Worm (Caenorhabditis elegans) whole organism, L4/young adult: ENCODE measurements around the gene C01G10.5.

Experiments
- W03F9.2 ChIP-seq: fragments of 150-350 bp; optimal IDR thresholded peaks from 2 replicates; lab custom pipeline; 2014; ENCODE audit warnings: missing biosample characterization, missing genetic modification characterization
- dao-5 ChIP-seq: sonication (generic microtip); optimal IDR thresholded peaks from 2 replicates; lab custom pipeline; 2016; ENCODE audit warnings: missing genotype, missing genetic modification characterization, moderate library complexity, missing compliant biosample characterization
- him-1 ChIP-seq: sonication (generic microtip); optimal IDR thresholded peaks from 2 replicates; lab custom pipeline; 2016; ENCODE audit warnings: missing genotype, missing genetic modification reagents, missing genetic modification characterization, missing compliant biosample characterization

C01G10.5 gene

DNA sequence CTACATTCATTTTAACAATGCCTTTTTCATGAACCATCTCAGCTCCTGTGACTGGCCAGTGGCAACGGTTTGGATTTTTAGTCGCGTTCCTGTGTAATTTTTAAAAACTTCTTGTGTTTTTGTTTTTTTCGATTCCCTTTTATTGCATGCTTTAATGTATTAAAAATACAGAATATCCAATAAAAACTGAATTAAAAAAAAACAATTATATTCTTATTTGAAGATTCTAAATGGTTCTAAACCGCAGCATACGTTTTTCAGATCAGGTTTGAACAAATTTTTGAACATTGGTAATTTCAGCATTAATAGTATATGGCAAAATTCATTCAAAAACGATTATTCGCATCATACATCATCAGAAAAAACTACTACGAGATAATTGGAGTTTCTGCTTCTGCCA, 21.0 kb downstream of the C01G10.5 start, which contains the start of gene dnj-3:
Gene dnj-3 (plus strand): TSS at position 301 of the 400 bp plus-strand sequence.
- TF ChIP-seq W03F9.2 (tag; lab: Kevin White, UChicago) (no peak), dao-5 (tag; lab: Kevin White, UChicago) (no peak), him-1 (tag; lab: Kevin White, UChicago) (no peak)

DNA sequence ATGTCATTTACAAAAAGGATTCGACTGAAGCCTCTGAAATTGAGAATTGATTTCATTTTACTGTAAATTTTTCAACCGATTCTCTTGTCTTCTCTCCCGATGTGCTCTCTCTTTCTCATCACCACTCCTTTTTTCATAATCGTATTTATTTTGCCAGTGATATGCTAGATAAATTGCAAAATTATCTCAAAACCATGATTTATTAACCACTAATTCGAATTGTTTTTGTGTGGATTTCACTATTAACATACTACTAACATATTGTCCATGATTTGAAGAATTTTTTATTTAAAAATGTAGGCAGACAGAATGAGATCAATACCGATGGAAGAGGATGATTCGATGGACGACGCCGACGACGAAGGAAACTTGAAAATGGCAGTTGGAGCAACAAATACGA, 22.2 kb downstream of the C01G10.5 start, which contains the start of gene C25D7.10:
Gene C25D7.10 (plus strand): TSS at position 301 of the 400 bp plus-strand sequence.
- TF ChIP-seq W03F9.2 (tag; lab: Kevin White, UChicago) (no peak), dao-5 (tag; lab: Kevin White, UChicago) (no peak), him-1 (tag; lab: Kevin White, UChicago) (no peak)

DNA sequence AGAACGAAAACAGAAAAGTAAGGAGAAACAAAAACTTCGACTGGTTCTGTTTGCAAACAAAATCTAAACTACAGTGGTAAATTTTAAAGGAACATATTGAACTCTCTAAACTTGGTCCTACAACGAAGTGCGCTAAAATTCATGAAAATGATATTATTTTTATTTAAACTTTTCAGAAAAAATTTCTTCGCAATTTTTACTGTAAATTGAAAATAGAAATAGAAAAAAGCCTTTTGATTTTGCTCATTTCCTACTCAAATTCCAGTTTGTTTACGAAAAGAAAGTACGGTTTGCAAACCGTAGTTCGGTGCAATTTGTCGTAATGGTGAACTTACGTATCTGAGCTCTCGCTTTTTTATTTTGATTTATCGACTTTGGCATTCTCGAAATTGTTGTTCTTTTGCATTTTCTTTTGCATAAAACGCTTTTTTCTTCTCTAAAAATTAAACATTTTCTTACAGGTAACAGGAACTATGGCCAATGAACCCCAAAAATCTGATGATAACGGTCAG, 23.4 kb downstream of the C01G10.5 start, which contains the start of gene otub-1:
Gene otub-1 (plus strand): TSS at position 462 of the 512 bp plus-strand sequence.
- no peak for TF ChIP-seq W03F9.2 (tag; lab: Kevin White, UChicago)
- TF ChIP-seq him-1 (tag; lab: Kevin White, UChicago), result no peak
- no peak for TF ChIP-seq dao-5 (tag; lab: Kevin White, UChicago)

DNA sequence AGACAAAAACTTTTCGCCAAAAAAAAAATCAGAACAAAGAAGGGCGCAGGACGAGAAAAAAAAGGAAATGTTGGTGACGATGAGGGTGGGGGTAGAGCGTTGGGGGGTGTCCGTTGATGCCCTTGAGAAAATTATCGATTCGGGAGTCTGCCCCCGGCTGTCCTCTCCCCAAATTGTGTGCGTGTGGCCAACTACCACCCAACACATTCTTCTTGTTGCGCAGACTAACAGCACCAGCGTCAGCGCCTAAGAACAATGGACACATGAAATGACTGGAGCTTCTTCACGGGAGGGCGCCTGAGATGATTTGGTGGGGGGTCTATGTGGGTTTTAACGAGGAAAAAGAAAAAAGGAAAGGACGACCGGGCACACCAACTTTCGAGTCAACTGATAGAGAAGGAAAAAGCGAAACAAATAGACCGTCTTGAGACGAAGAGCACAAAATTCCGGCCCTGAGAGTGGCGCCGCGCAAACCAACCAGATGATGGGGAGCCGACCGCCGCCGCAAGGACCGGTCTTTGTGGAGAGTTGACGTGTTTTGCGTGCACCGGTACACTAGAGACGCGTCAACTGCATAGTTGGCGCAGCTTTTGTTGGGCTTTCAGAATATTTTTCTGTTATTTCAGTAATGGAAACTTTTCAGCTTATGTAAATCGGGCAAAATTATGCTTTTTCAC, 24.1 kb downstream of the C01G10.5 start, which contains the start of gene C25D7.9:
Gene C25D7.9 (plus strand): TSS at position 68 of the 677 bp plus-strand sequence.
- no peak for TF ChIP-seq dao-5 (tag; lab: Kevin White, UChicago)
- TF ChIP-seq him-1 (tag; lab: Kevin White, UChicago), result no peak
- no peak for TF ChIP-seq W03F9.2 (tag; lab: Kevin White, UChicago)

DNA sequence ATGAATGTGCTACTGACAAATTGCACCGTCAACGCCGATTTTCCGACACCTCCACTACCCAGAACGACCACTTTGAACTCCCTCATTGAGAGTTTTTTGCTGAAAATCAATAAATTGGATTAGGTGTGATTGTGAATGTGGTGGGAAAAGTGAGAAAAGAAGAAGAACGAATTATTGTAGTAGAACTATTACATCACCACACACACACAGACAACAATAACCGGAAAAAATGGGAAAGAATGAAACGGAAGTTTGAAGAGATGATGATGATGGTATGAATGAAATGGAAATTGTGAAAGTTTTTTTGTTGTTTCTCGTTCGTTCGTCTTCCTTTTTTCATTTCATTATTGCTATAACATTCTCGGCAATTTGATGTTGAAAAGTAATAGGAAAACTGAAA, 25.4 kb downstream of the C01G10.5 start, which contains the start of gene rap-2:
Gene rap-2 (minus strand): TSS at position 101 of the 400 bp plus-strand sequence.
- no peak for TF ChIP-seq him-1 (tag; lab: Kevin White, UChicago)
- TF ChIP-seq W03F9.2 (tag; lab: Kevin White, UChicago), result no peak
- no peak for TF ChIP-seq dao-5 (tag; lab: Kevin White, UChicago)

DNA sequence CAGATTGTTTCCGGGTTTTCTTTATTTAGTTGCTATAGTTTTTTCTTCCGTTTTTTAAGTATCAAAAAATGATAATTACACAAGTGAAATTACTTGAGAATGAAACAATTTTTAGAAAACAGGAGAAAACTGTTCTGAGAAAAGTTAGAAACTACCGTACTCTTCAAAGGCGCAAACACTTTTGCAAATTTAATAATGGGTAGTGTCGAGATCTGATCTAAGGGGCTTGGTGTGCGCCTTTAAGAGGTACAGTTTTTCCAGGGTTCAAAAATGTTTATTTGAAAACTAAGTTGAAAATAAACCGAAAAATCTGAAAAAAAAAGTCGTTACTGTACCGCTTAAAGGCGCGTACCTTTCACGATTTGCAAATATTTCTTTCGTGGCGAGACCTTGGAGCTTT, 28.7 kb downstream of the C01G10.5 start:
- TF ChIP-seq dao-5 (tag; lab: Kevin White, UChicago) (no peak), him-1 (tag; lab: Kevin White, UChicago) (no peak)

DNA sequence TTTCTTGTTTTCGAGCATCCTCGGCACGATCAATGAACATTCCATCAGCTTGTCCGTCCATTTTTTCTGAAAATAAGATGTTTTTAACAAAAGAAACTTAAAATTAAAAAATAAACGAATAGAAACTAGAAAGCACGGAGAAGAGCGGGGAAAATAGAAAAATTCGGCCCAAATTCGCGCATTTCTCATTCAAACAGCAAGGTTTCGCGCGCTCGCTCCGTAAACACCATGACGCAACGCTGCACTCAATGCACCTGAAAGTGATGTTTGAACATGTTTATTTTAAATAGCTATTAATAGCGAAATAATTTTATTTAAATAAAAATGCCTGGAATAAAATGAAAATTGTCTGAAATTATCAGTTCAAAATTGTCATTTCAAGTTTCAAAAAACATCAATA, 29.8 kb downstream of the C01G10.5 start, which contains the start of the genes mcm-3 and C25D7.15:
Gene mcm-3 (minus strand): TSS at position 66 of the 400 bp plus-strand sequence.
Gene C25D7.15 (plus strand): TSS at position 275 of the 400 bp plus-strand sequence.
- TF ChIP-seq him-1 (tag; lab: Kevin White, UChicago) (no peak), W03F9.2 (tag; lab: Kevin White, UChicago) (peak; percentile 32)

DNA sequence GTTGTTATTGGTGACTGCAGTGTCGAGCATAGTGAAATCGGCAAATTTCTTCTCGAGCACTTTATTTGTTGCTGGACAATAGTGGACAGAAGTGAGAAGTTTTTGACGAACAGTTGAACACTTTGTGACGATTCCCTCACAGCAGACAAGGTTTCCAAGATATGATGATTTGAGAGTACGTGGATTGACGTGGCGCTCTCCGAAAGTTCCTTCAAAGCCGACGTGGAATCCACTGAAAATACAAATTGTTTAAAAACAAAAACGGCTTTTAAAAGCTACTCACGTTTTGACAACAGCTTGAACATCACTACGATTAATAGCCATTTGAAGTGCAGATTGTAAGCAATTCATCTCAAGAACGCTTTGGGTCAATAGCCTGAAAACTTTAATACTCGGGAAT, 30.4 kb downstream of the C01G10.5 start:
- TF ChIP-seq him-1 (tag; lab: Kevin White, UChicago), result no peak
- no peak for TF ChIP-seq dao-5 (tag; lab: Kevin White, UChicago)
- no peak for TF ChIP-seq W03F9.2 (tag; lab: Kevin White, UChicago)

DNA sequence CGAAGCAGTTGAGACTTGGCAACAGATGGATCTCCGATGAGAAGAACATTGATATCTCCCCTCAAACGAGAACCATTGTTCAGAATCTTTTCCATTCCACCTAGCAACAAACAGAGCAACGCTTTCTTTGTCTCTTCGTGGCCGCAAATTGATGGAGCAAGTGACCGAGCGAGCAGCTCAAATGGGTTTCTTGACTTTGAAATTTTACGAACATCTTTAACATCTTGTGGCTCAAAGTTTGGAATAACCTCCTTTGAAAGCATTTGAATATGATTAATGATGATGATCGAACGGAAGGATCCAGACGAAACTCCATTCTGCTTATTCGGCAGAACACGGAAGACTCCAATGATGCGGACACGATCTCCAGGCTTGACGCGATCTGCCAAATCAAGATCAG, 30.9 kb downstream of the C01G10.5 start:
- TF ChIP-seq dao-5 (tag; lab: Kevin White, UChicago) (no peak), W03F9.2 (tag; lab: Kevin White, UChicago) (no peak)

DNA sequence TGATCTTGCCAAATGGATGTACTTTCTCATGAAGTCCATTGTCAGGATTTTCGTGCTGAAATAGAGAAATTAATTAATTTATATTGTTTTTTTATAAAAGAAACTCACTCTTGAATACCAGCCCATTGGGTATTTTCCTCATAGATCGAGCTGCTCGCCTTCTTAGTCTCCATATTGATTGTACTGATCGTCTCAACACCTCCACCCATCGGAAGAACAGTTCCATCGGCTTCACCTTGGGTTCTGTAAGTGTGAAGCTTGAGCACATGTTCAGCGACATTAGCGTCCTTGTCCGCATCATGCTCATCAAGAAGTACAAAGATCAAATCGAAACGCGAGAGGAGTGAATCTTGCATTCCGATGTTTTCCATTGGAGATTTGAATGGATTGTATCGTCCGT, 31.6 kb downstream of the C01G10.5 start:
- TF ChIP-seq him-1 (tag; lab: Kevin White, UChicago) (no peak), W03F9.2 (tag; lab: Kevin White, UChicago) (no peak), dao-5 (tag; lab: Kevin White, UChicago) (no peak)

DNA sequence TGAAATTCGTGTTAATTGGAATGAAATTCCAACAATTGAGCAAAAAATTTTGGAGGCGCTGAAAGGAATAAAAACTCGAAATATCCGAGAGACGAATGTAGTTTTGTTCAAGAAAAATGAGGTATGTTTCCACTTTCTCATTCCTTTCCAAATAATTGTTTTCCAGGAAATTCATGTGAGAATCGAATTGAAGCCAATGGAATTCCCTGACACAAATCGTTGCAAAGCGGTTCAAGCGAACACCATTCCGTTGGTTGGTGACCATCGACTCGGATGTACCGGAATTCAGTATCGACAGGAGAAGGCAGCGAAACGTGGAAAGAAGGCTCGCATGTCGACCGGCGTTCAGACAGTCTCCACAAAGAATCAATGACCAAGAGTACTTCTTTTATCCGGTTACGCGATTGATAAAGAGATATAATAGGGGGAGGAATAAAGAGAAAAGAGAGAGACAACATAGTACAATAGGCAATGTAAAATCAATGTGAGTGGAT, 32.9 kb downstream of the C01G10.5 start:
- no peak for TF ChIP-seq him-1 (tag; lab: Kevin White, UChicago)
- TF ChIP-seq W03F9.2 (tag; lab: Kevin White, UChicago), result no peak
- TF ChIP-seq dao-5 (tag; lab: Kevin White, UChicago), result no peak

DNA sequence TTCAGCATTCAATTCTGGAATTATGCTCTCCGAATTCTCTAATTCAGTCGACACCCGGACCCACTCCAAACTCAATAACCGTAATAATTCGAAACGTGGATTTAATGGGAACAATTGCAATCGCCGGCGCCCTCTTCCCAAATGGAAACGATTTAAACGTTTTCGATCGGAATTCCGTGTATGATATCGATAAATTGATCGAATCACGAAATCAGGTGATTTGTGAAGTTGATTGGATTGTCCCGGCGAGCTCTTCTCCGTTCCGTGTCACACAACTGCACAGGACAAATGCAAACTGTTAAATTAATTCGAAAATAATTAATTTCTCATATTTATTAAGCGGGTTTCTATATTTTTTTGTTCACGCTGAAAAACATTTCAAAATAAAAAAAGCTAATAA, 33.5 kb downstream of the C01G10.5 start, which contains the start of gene C25D7.16:
Gene C25D7.16 (plus strand): TSS at position 301 of the 400 bp plus-strand sequence.
- TF ChIP-seq him-1 (tag; lab: Kevin White, UChicago) (no peak), W03F9.2 (tag; lab: Kevin White, UChicago) (no peak), dao-5 (tag; lab: Kevin White, UChicago) (no peak)

DNA sequence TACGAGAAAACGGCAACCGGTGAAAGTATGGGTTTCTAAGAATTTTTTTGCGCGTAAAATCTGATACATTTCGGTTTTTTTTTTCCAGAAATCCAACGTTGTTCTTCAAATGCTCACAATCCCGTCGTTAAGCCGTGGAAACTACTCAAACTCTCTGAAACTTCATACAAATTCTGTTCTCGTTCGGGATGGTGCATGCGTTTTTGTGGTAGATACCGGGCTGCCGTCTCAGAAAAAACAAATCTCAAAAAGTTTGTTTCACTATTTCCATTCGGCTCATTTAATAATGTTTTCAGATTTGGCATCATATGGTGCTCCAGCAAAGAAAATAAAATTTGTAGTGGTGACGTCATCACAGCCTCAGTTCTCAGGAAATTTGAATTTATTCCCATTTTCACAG, 34.6 kb downstream of the C01G10.5 start:
- TF ChIP-seq him-1 (tag; lab: Kevin White, UChicago), result no peak
- TF ChIP-seq W03F9.2 (tag; lab: Kevin White, UChicago), result no peak
- no peak for TF ChIP-seq dao-5 (tag; lab: Kevin White, UChicago)
